Worm (Caenorhabditis elegans) whole organism, L1 larva: ENCODE data around the gene prx-10.

ENCODE experiments used
- C16A3.4 ChIP-seq: fragments of 150-350 bp; optimal IDR thresholded peaks from 2 replicates; lab custom pipeline; 2014; ENCODE audit warnings: missing biosample characterization, missing genetic modification characterization
- F16B12.6 ChIP-seq: fragments of 150-350 bp; optimal IDR thresholded peaks from 2 replicates; lab custom pipeline; 2014; ENCODE audit warnings: missing biosample characterization, missing genetic modification characterization
- Y116A8C.19 ChIP-seq: sonication (generic microtip); optimal IDR thresholded peaks from 2 replicates; lab custom pipeline; 2016; ENCODE audit warnings: missing compliant biosample characterization, missing genetic modification characterization, borderline replicate concordance
- aha-1 ChIP-seq: fragments of 150-350 bp; optimal IDR thresholded peaks from 2 replicates; lab custom pipeline; 2014; ENCODE audit warnings: missing biosample characterization, missing genetic modification characterization
- alr-1 ChIP-seq: fragments of 200-800 bp; sonication (Bioruptor generic); optimal IDR thresholded peaks from 2 replicates; lab custom pipeline; 2018; ENCODE audit warnings: borderline replicate concordance, mild to moderate bottlenecking, missing genetic modification characterization, missing compliant biosample characterization
- aly-2 ChIP-seq: fragments of 150-350 bp; optimal IDR thresholded peaks from 2 replicates; lab custom pipeline; 2014; ENCODE audit warnings: missing biosample characterization, missing genetic modification characterization
- ama-1 ChIP-seq: fragments of 150-350 bp; optimal IDR thresholded peaks from 2 replicates; lab custom pipeline; 2014
- blmp-1 ChIP-seq: fragments of 150-350 bp; optimal IDR thresholded peaks from 2 replicates; lab custom pipeline; 2014; ENCODE audit warnings: missing biosample characterization, missing genetic modification characterization
- ceh-63 ChIP-seq: fragments of 200-800 bp; sonication (Bioruptor generic); optimal IDR thresholded peaks from 2 replicates; lab custom pipeline; 2018; ENCODE audit warnings: mild to moderate bottlenecking, missing genetic modification characterization, missing compliant biosample characterization
- ceh-8 ChIP-seq: fragments of 200-800 bp; sonication (Bioruptor generic); optimal IDR thresholded peaks from 2 replicates; lab custom pipeline; 2018; ENCODE audit warnings: mild to moderate bottlenecking, missing genetic modification characterization, moderate library complexity, missing compliant biosample characterization
- ceh-82 ChIP-seq, 3 experiments: fragments of 150-350 bp in 1 of 3; sonication (generic microtip) in 2 of 3; optimal IDR thresholded peaks; 2 replicates each; lab custom pipeline; 2014 to 2017; ENCODE audit warnings: missing biosample characterization in 3 of 3, missing genetic modification characterization in 3 of 3
- ceh-88 ChIP-seq: fragments of 200-800 bp; sonication (Bioruptor generic); IDR thresholded peaks from 2 replicates; pipeline ENCODE4 v1.3.6; 2022; ENCODE audit warnings: missing genetic modification characterization, missing compliant biosample characterization
- ceh-90 ChIP-seq: sonication (generic microtip); optimal IDR thresholded peaks from 2 replicates; lab custom pipeline; 2016; ENCODE audit warnings: missing genetic modification characterization, missing compliant biosample characterization
- dsc-1 ChIP-seq: sonication (generic microtip); optimal IDR thresholded peaks from 2 replicates; lab custom pipeline; 2016; ENCODE audit warnings: mild to moderate bottlenecking, missing genetic modification characterization, missing compliant biosample characterization
- efl-1 ChIP-seq, 4 experiments: fragments of 150-350 bp; optimal IDR thresholded peaks in 3 of 4; peaks in 1 of 4; 1 replicate in 1 of 4; 2 replicates in 3 of 4; lab custom pipeline; 2014; ENCODE audit warnings: missing biosample characterization in 2 of 4, missing genetic modification characterization in 2 of 4, missing genetic modification reagents in 2 of 4
- egl-13 ChIP-seq: sonication (generic microtip); optimal IDR thresholded peaks from 2 replicates; lab custom pipeline; 2016; ENCODE audit warnings: missing genotype, missing genetic modification reagents, missing genetic modification characterization, missing compliant biosample characterization
- elt-2 ChIP-seq: sonication (generic microtip); optimal IDR thresholded peaks from 2 replicates; lab custom pipeline; 2016; ENCODE audit warnings: missing genetic modification characterization, mild to moderate bottlenecking, inconsistent platforms, missing compliant biosample characterization, missing genetic modification reagents
- fkh-4 ChIP-seq: sonication (generic microtip); optimal IDR thresholded peaks from 2 replicates; lab custom pipeline; 2016; ENCODE audit warnings: missing compliant biosample characterization, missing genetic modification characterization, borderline replicate concordance
- fkh-8 ChIP-seq: sonication (generic microtip); optimal IDR thresholded peaks from 2 replicates; lab custom pipeline; 2016; ENCODE audit warnings: mild to moderate bottlenecking, missing genetic modification characterization, missing compliant biosample characterization
- fos-1 ChIP-seq: fragments of 150-350 bp; optimal IDR thresholded peaks from 2 replicates; lab custom pipeline; 2014; ENCODE audit warnings: missing biosample characterization, missing genetic modification characterization
- hlh-17 ChIP-seq: fragments of 200-800 bp; sonication (Bioruptor generic); optimal IDR thresholded peaks from 2 replicates; lab custom pipeline; 2018; ENCODE audit warnings: missing genetic modification characterization, mild to moderate bottlenecking, missing compliant biosample characterization, moderate library complexity, borderline replicate concordance
- hlh-4 ChIP-seq: sonication (generic microtip); optimal IDR thresholded peaks from 2 replicates; lab custom pipeline; 2016; ENCODE audit warnings: mild to moderate bottlenecking, missing genetic modification characterization, missing compliant biosample characterization
- lin-13 ChIP-seq: fragments of 150-350 bp; optimal IDR thresholded peaks from 2 replicates; lab custom pipeline; 2014; ENCODE audit warnings: missing biosample characterization, missing genetic modification reagents, missing genetic modification characterization
- lin-35 ChIP-seq, 2 experiments: fragments of 150-350 bp; optimal IDR thresholded peaks; 2 replicates each; lab custom pipeline; 2014; ENCODE audit warnings: missing biosample characterization in 2 of 2, missing genetic modification characterization in 2 of 2, missing genetic modification reagents in 2 of 2
- lin-39 ChIP-seq: fragments of 150-350 bp; optimal IDR thresholded peaks from 2 replicates; lab custom pipeline; 2014; ENCODE audit warnings: missing biosample characterization, missing genetic modification reagents, missing genetic modification characterization
- lsy-2 ChIP-seq, 2 experiments: fragments of 150-350 bp; optimal IDR thresholded peaks; 2 replicates each; lab custom pipeline; 2014; ENCODE audit warnings: missing biosample characterization in 2 of 2, missing genetic modification characterization in 2 of 2
- mdl-1 ChIP-seq, 2 experiments: fragments of 150-350 bp; optimal IDR thresholded peaks; 2 replicates each; lab custom pipeline; 2014 to 2017; ENCODE audit warnings: missing biosample characterization in 2 of 2, missing genetic modification characterization in 2 of 2, inconsistent platforms in 1 of 2
- mep-1 ChIP-seq: fragments of 150-350 bp; optimal IDR thresholded peaks from 2 replicates; lab custom pipeline; 2014; ENCODE audit warnings: missing biosample characterization, missing genetic modification characterization
- nhr-12 ChIP-seq: sonication (generic microtip); optimal IDR thresholded peaks from 2 replicates; lab custom pipeline; 2017; ENCODE audit warnings: missing biosample characterization, missing genetic modification characterization
- nhr-20 ChIP-seq: sonication (generic microtip); optimal IDR thresholded peaks from 2 replicates; lab custom pipeline; 2016; ENCODE audit warnings: mild to moderate bottlenecking, missing genetic modification characterization, missing compliant biosample characterization
- nhr-237 ChIP-seq: fragments of 150-350 bp; optimal IDR thresholded peaks from 2 replicates; lab custom pipeline; 2014; ENCODE audit warnings: missing biosample characterization, missing genetic modification characterization
- nhr-28 ChIP-seq: fragments of 150-350 bp; optimal IDR thresholded peaks from 2 replicates; lab custom pipeline; 2014; ENCODE audit warnings: missing biosample characterization, missing genetic modification characterization
- nhr-71 ChIP-seq: sonication (generic microtip); optimal IDR thresholded peaks from 2 replicates; lab custom pipeline; 2016; ENCODE audit warnings: mild to moderate bottlenecking, missing genetic modification characterization, moderate library complexity, missing compliant biosample characterization
- nhr-77 ChIP-seq: fragments of 150-350 bp; optimal IDR thresholded peaks from 2 replicates; lab custom pipeline; 2014; ENCODE audit warnings: missing biosample characterization, missing genetic modification characterization
- nhr-85 ChIP-seq: sonication (generic microtip); peaks from one replicate; lab custom pipeline; 2016; ENCODE audit warnings: missing genetic modification characterization, inconsistent platforms, missing compliant biosample characterization
- nhr-90 ChIP-seq: sonication (generic microtip); optimal IDR thresholded peaks from 2 replicates; lab custom pipeline; 2016; ENCODE audit warnings: mild to moderate bottlenecking, missing genetic modification characterization, missing compliant biosample characterization; ENCODE audit not compliant: poor library complexity
- rnt-1 ChIP-seq: sonication (generic microtip); optimal IDR thresholded peaks from 2 replicates; lab custom pipeline; 2016; ENCODE audit warnings: mild to moderate bottlenecking, missing genetic modification characterization, moderate library complexity, missing compliant biosample characterization
- snu-23 ChIP-seq: sonication (generic microtip); optimal IDR thresholded peaks from 2 replicates; lab custom pipeline; 2016; ENCODE audit warnings: missing genetic modification characterization, missing compliant biosample characterization
- sox-4 ChIP-seq: sonication (generic microtip); optimal IDR thresholded peaks from 2 replicates; lab custom pipeline; 2016; ENCODE audit warnings: missing genetic modification characterization, missing compliant biosample characterization
- swsn-7 ChIP-seq: sonication (generic microtip); optimal IDR thresholded peaks from 2 replicates; lab custom pipeline; 2016; ENCODE audit warnings: missing genetic modification characterization, missing compliant biosample characterization
- tlp-1 ChIP-seq: fragments of 150-350 bp; optimal IDR thresholded peaks from 2 replicates; lab custom pipeline; 2014; ENCODE audit warnings: missing biosample characterization, missing genetic modification characterization
- unc-130 ChIP-seq: fragments of 150-350 bp; optimal IDR thresholded peaks from 2 replicates; lab custom pipeline; 2017; ENCODE audit warnings: missing biosample characterization, missing genetic modification characterization, inconsistent platforms
- vab-15 ChIP-seq: sonication (generic microtip); optimal IDR thresholded peaks from 2 replicates; lab custom pipeline; 2017; ENCODE audit warnings: missing genotype, mild to moderate bottlenecking, missing genetic modification characterization, missing compliant biosample characterization
- zag-1 ChIP-seq: fragments of 150-350 bp; optimal IDR thresholded peaks from 2 replicates; lab custom pipeline; 2014; ENCODE audit warnings: missing biosample characterization, missing genetic modification characterization
- zip-4 ChIP-seq: fragments of 200-800 bp; sonication (Bioruptor generic); optimal IDR thresholded peaks from 2 replicates; lab custom pipeline; 2018; ENCODE audit warnings: mild to moderate bottlenecking, missing genetic modification characterization, moderate library complexity, missing compliant biosample characterization

Gene prx-10

ce11 chrIII:5196298-5197045 lies 39.7 kb upstream of the prx-10 start:
- TF ChIP-seq efl-1 (optimal IDR thresholded peaks at IDR 0.05; lab: Kevin White, UChicago) (peak in 1 of 2 experiments; percentile 0), efl-1 (GFP tag; optimal IDR thresholded peaks at IDR 0.05 in 1 of 2; lab: Kevin White, UChicago) (no peak), nhr-71 (tag; lab: Kevin White, UChicago) (peak; percentile 13), C16A3.4 (tag; lab: Kevin White, UChicago) (no peak), aly-2 (tag; lab: Kevin White, UChicago) (peak; percentile 65), fkh-8 (no peak), fos-1 (tag; lab: Kevin White, UChicago) (no peak), swsn-7 (tag; lab: Kevin White, UChicago) (no peak), nhr-28 (tag; lab: Kevin White, UChicago) (no peak), nhr-237 (tag; lab: Kevin White, UChicago) (no peak), blmp-1 (tag; lab: Kevin White, UChicago) (no peak), elt-2 (tag; lab: Kevin White, UChicago) (peak; percentile 5), nhr-90 (tag; lab: Kevin White, UChicago) (no peak), nhr-85 (tag; lab: Kevin White, UChicago) (peak; percentile 62), ama-1 (lab: Kevin White, UChicago) (peak; percentile 21)

DNA sequence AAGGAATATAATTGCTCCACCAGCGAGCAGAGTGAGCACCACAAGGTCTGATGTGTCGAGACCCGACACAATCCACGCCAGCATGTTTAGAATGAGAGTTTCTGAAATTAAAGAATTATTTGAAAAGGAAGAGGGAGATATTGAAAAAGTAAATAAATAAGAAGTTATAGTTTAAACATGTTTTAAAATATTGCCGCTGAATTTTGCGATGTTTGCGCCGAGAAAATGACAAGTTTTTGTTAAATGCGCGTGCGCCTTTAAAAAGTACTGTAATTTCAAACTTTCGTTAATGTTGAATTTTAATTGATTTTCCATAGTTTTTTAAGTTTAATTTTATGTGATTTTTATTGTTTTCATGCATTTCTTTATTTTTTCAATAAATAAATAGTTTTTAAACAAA lies 36.6 kb upstream of the prx-10 start, which contains the start of gene emb-8:
emb-8 (minus strand) TSS at position 101 of the 400 bp plus-strand sequence.
- TF ChIP-seq nhr-237 (tag; lab: Kevin White, UChicago) (no peak), tlp-1 (tag; lab: Kevin White, UChicago) (no peak), nhr-12 (tag; lab: Kevin White, UChicago) (no peak), C16A3.4 (tag; lab: Kevin White, UChicago) (no peak), sox-4 (no peak), mep-1 (tag; lab: Kevin White, UChicago) (no peak), zag-1 (tag; lab: Kevin White, UChicago) (no peak), rnt-1 (tag; lab: Kevin White, UChicago) (no peak), nhr-77 (no peak), unc-130 (tag; lab: Kevin White, UChicago) (no peak)
- TF ChIP-seq, all 84 proteins: peak for 0

ce11 chrIII:5200349-5200748 lies 35.9 kb upstream of the prx-10 start:
- no peak for TF ChIP-seq mdl-1 (tag; optimal IDR thresholded peaks at IDR 0.05; lab: Kevin White, UChicago)
- TF ChIP-seq nhr-71 (tag; lab: Kevin White, UChicago), result peak; percentile 22
- no peak for TF ChIP-seq fos-1 (tag; lab: Kevin White, UChicago)
- no peak for TF ChIP-seq ceh-82 (tag; optimal IDR thresholded peaks at IDR 0.05; lab: Kevin White, UChicago)
- TF ChIP-seq ceh-8 (GFP tag; lab: Kevin White, UChicago), result peak; percentile 2
- no peak for TF ChIP-seq Y116A8C.19 (tag; lab: Kevin White, UChicago)
- TF ChIP-seq lin-39, result no peak
- TF ChIP-seq aha-1 (tag; lab: Kevin White, UChicago), result no peak
- no peak for TF ChIP-seq rnt-1 (tag; lab: Kevin White, UChicago)
- no peak for TF ChIP-seq sox-4
- no peak for TF ChIP-seq nhr-28 (tag; lab: Kevin White, UChicago)
- TF ChIP-seq blmp-1 (tag; lab: Kevin White, UChicago), result peak; percentile 35
- TF ChIP-seq egl-13 (tag; lab: Kevin White, UChicago), result no peak
- no peak for TF ChIP-seq vab-15 (tag; lab: Kevin White, UChicago)
- TF ChIP-seq hlh-4, result no peak
- TF ChIP-seq nhr-20, result peak; percentile 62
- TF ChIP-seq nhr-77, result peak; percentile 61
- TF ChIP-seq zip-4 (GFP tag; lab: Kevin White, UChicago), result no peak
- no peak for TF ChIP-seq efl-1 (optimal IDR thresholded peaks at IDR 0.05; lab: Kevin White, UChicago)
- TF ChIP-seq efl-1 (GFP tag; optimal IDR thresholded peaks at IDR 0.05 in 1 of 2; lab: Kevin White, UChicago), result peak in 1 of 2 experiments; percentile 64
- no peak for TF ChIP-seq nhr-90 (tag; lab: Kevin White, UChicago)
- no peak for TF ChIP-seq elt-2 (tag; lab: Kevin White, UChicago)
- no peak for TF ChIP-seq hlh-17 (GFP tag; lab: Kevin White, UChicago)
- TF ChIP-seq lsy-2 (tag; optimal IDR thresholded peaks at IDR 0.05; lab: Kevin White, UChicago), result no peak
- no peak for TF ChIP-seq alr-1 (tag; lab: Kevin White, UChicago)
- no peak for TF ChIP-seq ceh-63 (GFP tag; lab: Kevin White, UChicago)
- TF ChIP-seq zag-1 (tag; lab: Kevin White, UChicago), result no peak
- TF ChIP-seq snu-23 (GFP tag; lab: Kevin White, UChicago), result peak; percentile 28
- peak; percentile 26 for TF ChIP-seq mep-1 (tag; lab: Kevin White, UChicago)
- no peak for TF ChIP-seq lin-13 (GFP tag; lab: Kevin White, UChicago)
- no peak for TF ChIP-seq ceh-88
- TF ChIP-seq lin-35 (GFP tag; optimal IDR thresholded peaks at IDR 0.05; lab: Kevin White, UChicago), result peak in 1 of 2 experiments; percentile 18
- no peak for TF ChIP-seq dsc-1
- no peak for TF ChIP-seq F16B12.6 (tag; lab: Kevin White, UChicago)
- no peak for TF ChIP-seq ceh-90
- no peak for TF ChIP-seq fkh-4 (tag; lab: Kevin White, UChicago)
